Worm (Caenorhabditis elegans) whole organism, L4/young adult: ENCODE results near the gene C38H2.2.
A peak's percentile ranks its signal among the peaks of the same experiment; 100 is the strongest.

ENCODE experiments used
- W03F9.2 ChIP-seq: fragments of 150-350 bp; optimal IDR thresholded peaks from 2 replicates; lab custom pipeline; 2014; ENCODE audit warnings: missing biosample characterization, missing genetic modification characterization
- dao-5 ChIP-seq: sonication (generic microtip); optimal IDR thresholded peaks from 2 replicates; lab custom pipeline; 2016; ENCODE audit warnings: missing genotype, missing genetic modification characterization, moderate library complexity, missing compliant biosample characterization
- him-1 ChIP-seq: sonication (generic microtip); optimal IDR thresholded peaks from 2 replicates; lab custom pipeline; 2016; ENCODE audit warnings: missing genotype, missing genetic modification reagents, missing genetic modification characterization, missing compliant biosample characterization

Gene C38H2.2

ce11 chrIII:10381473-10381872 lies at the start of gene C38H2.2:
Gene C38H2.2 (plus strand): TSS chrIII:10381773.
- TF ChIP-seq him-1 (tag; lab: Kevin White, UChicago) (no peak), dao-5 (tag; lab: Kevin White, UChicago) (no peak), W03F9.2 (tag; lab: Kevin White, UChicago) (no peak)

- TF ChIP-seq W03F9.2 (tag; lab: Kevin White, UChicago) (no peak), dao-5 (tag; lab: Kevin White, UChicago) (no peak), him-1 (tag; lab: Kevin White, UChicago) (no peak)
These were observed 49.0 kb upstream of the C38H2.2 start, which contains the start of gene T07C4.12 for ce11 chrIII:10332560-10332959. Gene T07C4.12 (minus strand): TSS chrIII:10332660.

- TF ChIP-seq dao-5 (tag; lab: Kevin White, UChicago) (no peak), him-1 (tag; lab: Kevin White, UChicago) (peak; percentile 67), W03F9.2 (tag; lab: Kevin White, UChicago) (peak; percentile 89)
These were observed 47.5 kb upstream of the C38H2.2 start, which contains the start of the genes jmjd-4 and mev-1 for ce11 chrIII:10333961-10334542. Gene jmjd-4 (minus strand): TSS chrIII:10334018. Gene mev-1 (plus strand): TSS chrIII:10334277.

- no peak for TF ChIP-seq dao-5 (tag; lab: Kevin White, UChicago)
- no peak for TF ChIP-seq him-1 (tag; lab: Kevin White, UChicago)
- no peak for TF ChIP-seq W03F9.2 (tag; lab: Kevin White, UChicago)
These were observed 46.5 kb upstream of the C38H2.2 start, which contains the start of gene ced-9 for ce11 chrIII:10335086-10335485. Gene ced-9 (plus strand): TSS chrIII:10335172.

ce11 chrIII:10336109-10336508 lies 45.5 kb upstream of the C38H2.2 start:
- TF ChIP-seq him-1 (tag; lab: Kevin White, UChicago): no peak
- no peak for TF ChIP-seq W03F9.2 (tag; lab: Kevin White, UChicago)
- no peak for TF ChIP-seq dao-5 (tag; lab: Kevin White, UChicago)

- no peak for TF ChIP-seq W03F9.2 (tag; lab: Kevin White, UChicago)
- no peak for TF ChIP-seq him-1 (tag; lab: Kevin White, UChicago)
- no peak for TF ChIP-seq dao-5 (tag; lab: Kevin White, UChicago)
These were observed 43.9 kb upstream of the C38H2.2 start, which contains the start of gene ttr-15 for ce11 chrIII:10337508-10338166. Gene ttr-15 (plus strand): TSS chrIII:10337847.

ce11 chrIII:10338992-10339852 lies 42.4 kb upstream of the C38H2.2 start:
- TF ChIP-seq him-1 (tag; lab: Kevin White, UChicago): no peak
- TF ChIP-seq W03F9.2 (tag; lab: Kevin White, UChicago): no peak
- TF ChIP-seq dao-5 (tag; lab: Kevin White, UChicago): no peak

ce11 chrIII:10339949-10340348 lies 41.6 kb upstream of the C38H2.2 start:
- TF ChIP-seq dao-5 (tag; lab: Kevin White, UChicago) (no peak), him-1 (tag; lab: Kevin White, UChicago) (no peak), W03F9.2 (tag; lab: Kevin White, UChicago) (no peak)

- TF ChIP-seq W03F9.2 (tag; lab: Kevin White, UChicago) (no peak), dao-5 (tag; lab: Kevin White, UChicago) (no peak), him-1 (tag; lab: Kevin White, UChicago) (no peak)
These were observed 39.8 kb upstream of the C38H2.2 start, which contains the start of gene tbx-9 for ce11 chrIII:10341758-10342157. Gene tbx-9 (minus strand): TSS chrIII:10341858.

- TF ChIP-seq him-1 (tag; lab: Kevin White, UChicago): no peak
- TF ChIP-seq W03F9.2 (tag; lab: Kevin White, UChicago): no peak
- no peak for TF ChIP-seq dao-5 (tag; lab: Kevin White, UChicago)
These were observed 36.8 kb upstream of the C38H2.2 start for ce11 chrIII:10344762-10345161.

ce11 chrIII:10347049-10347448 lies 34.5 kb upstream of the C38H2.2 start, which contains the start of gene tbx-8:
Gene tbx-8 (plus strand): TSS chrIII:10347349.
- TF ChIP-seq him-1 (tag; lab: Kevin White, UChicago): no peak
- TF ChIP-seq dao-5 (tag; lab: Kevin White, UChicago): no peak
- no peak for TF ChIP-seq W03F9.2 (tag; lab: Kevin White, UChicago)

- TF ChIP-seq dao-5 (tag; lab: Kevin White, UChicago) (no peak), W03F9.2 (tag; lab: Kevin White, UChicago) (no peak), him-1 (tag; lab: Kevin White, UChicago) (no peak)
These were observed 29.9 kb upstream of the C38H2.2 start, which contains the start of gene T07C4.3 for ce11 chrIII:10351595-10352207. Gene T07C4.3 (plus strand): TSS chrIII:10352157.
